Fruit fly (Drosophila melanogaster): Measurements from ENCODE around the gene CG7377.

Gene CG7377

dm6 chr3L:11587720-11588580 lies 1.5 kb upstream of the CG7377 start, which contains the start of gene rt:
rt (minus strand) TSS chr3L:11587770.
- peak; percentile 27 for TF ChIP-seq CG17801 (GFP tag; optimal IDR thresholded peaks at IDR 0.05; ENCODE audit: partially characterized antibody)

DNA sequence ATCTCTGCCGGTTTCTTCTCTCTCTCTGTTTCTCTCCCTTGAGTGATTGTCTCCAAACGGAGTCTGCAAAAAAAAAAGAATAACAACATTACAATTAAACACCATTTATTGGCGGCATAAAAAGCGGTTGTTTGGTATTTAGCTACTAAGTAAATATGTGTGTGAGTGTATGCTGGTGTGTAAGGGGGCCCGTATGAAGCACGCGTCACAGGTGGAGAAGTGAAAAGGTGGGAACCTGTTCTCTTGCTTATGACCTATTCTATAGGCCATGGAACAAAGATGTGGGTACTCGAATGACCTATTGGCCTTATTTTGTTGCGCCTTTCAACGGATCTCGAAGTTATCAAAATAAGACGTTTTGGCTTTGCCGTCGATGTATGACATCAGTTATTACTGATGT lies 901 bp upstream of the CG7377 start:
- no peak for TF ChIP-seq CG17801 (GFP tag; optimal IDR thresholded peaks at IDR 0.05; ENCODE audit: partially characterized antibody)

DNA sequence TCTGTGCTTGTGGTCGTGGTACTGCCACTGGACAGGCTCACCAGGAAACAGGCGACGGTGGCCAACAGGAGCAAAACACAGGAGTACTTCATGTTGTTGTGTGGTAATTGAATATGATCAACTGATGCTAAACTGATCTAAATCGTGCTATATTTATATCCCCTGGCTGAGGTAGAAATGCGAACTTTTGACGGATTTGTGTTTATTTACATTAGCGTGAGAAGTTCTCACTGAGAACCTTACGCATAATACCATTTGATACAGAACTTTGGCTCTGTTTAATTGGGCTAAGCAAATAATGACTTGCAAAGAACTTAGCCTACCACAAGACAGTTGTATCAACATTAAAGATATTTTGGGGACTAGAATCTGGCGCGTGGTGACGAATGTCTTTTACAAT lies 1.6 kb downstream of the CG7377 start, which contains the start of gene CG33268:
TSS of gene CG33268 (minus strand) at position 101 of the 400 bp plus-strand sequence.
- no peak for TF ChIP-seq CG17801 (GFP tag; optimal IDR thresholded peaks at IDR 0.05; ENCODE audit: partially characterized antibody)

- no peak for TF ChIP-seq CG17801 (GFP tag; optimal IDR thresholded peaks at IDR 0.05; ENCODE audit: partially characterized antibody)
Observed at dm6 chr3L:11591803-11592202, 2.3 kb downstream of the CG7377 start.

- TF ChIP-seq CG17801 (GFP tag; optimal IDR thresholded peaks at IDR 0.05; ENCODE audit: partially characterized antibody) = no peak
Observed at dm6 chr3L:11593778-11594177, 4.3 kb downstream of the CG7377 start.

DNA sequence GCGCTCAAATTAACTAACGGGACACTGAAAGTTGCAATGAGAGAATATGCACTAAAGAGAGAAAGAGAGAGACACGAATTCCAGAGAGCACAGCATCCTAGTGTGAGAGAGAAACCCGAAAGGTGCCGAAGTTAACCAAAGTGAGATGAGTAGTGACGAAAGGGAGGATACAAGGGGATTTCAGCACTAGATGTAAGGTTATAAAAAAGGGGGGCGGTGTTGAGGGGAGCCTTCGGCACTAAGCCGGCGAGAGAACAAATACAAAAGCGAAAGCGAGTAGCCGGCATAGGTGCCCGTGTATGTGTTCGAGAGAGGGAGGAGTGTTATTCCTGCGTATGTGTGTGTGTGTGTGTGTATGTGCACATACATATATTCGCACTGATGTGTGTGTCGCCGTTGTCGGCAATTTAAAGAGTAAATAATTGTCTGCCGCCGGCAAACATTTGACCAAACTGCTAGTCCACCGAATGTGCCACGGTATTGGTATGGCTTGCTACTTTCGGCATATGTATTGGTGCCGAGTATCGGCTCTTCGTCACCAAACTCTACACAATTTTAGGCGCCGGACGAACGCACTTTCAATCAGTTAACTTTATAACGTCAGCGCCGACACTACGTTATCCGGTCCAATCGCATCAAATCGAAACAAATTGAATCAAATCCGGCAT lies 7.2 kb downstream of the CG7377 start, which contains the start of gene CG7368:
TSS of gene CG7368 (plus strand) at position 618 of the 668 bp plus-strand sequence.
- no peak for TF ChIP-seq CG17801 (GFP tag; optimal IDR thresholded peaks at IDR 0.05; ENCODE audit: partially characterized antibody)

DNA sequence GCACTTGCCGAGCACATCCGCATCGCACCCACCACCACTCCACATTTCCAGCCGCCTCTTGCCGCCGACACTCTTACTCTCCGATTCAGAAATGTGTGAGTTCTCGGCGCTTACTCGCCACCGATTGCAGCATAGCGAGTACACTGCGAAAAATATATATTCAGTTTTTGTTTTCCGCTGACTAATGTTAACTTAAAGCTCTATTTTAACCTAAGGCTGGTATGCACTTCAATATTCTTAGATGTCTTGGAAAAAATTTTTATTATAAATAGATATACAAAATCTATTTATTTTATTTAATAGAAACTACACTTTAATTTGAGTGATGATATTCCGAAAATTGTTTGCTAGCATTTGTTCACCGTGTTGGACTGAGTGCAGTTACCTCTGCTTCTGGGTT lies 9.8 kb downstream of the CG7377 start:
- TF ChIP-seq CG17801 (GFP tag; optimal IDR thresholded peaks at IDR 0.05; ENCODE audit: partially characterized antibody) = no peak

DNA sequence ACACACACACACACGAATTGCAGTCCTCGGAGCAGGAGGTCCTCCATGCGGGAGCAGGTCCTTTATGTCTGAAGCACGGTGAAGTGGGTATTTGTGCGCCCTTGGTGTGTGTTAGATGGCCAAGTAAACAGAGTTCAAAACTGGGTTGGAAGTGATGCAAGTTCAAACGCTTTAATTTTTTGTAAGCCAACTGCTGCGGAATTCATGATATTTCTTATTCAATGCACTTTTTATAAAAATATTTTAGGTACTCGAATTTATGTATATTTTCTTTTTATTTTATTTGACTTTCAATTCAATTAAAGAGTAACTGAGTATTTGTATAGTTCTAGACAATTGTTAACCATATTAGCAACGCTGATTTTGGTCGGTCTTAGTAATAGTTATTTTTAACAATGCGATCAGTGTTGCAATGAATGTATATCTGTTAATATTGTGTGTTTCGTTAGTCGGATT lies 10.5 kb downstream of the CG7377 start, which contains the start of the genes CG14137 and CG46394:
TSS of gene CG14137 (minus strand) at position 101 of the 456 bp plus-strand sequence.
TSS of gene CG46394 (plus strand) at position 406 of the 456 bp plus-strand sequence.
- no peak for TF ChIP-seq CG17801 (GFP tag; optimal IDR thresholded peaks at IDR 0.05; ENCODE audit: partially characterized antibody)

- no peak for TF ChIP-seq CG17801 (GFP tag; optimal IDR thresholded peaks at IDR 0.05; ENCODE audit: partially characterized antibody)
Observed at dm6 chr3L:11601133-11601532, 11.6 kb downstream of the CG7377 start.

DNA sequence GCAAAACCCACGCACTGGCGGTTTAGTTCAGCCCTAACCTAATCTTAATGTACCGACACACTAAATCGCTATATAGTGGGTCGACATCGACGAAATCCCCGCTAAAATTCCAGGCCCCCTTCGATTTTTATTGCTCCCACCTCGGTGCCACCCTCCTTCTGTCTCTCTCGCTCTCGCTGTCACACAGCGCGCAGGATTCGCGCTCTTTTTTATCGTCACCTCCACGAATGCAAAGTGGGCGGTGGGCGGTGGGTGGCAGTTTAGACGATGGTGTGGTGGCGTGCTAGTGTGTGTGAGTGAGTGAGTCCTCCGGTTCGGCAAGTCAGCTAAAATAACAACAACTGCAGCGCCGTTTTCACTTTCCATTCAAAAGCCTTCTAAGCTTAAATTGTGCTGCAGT lies 12.5 kb downstream of the CG7377 start:
- no peak for TF ChIP-seq CG17801 (GFP tag; optimal IDR thresholded peaks at IDR 0.05; ENCODE audit: partially characterized antibody)

dm6 chr3L:11604227-11604626 lies 14.7 kb downstream of the CG7377 start:
- TF ChIP-seq CG17801 (GFP tag; optimal IDR thresholded peaks at IDR 0.05; ENCODE audit: partially characterized antibody) = no peak

- no peak for TF ChIP-seq CG17801 (GFP tag; optimal IDR thresholded peaks at IDR 0.05; ENCODE audit: partially characterized antibody)
Observed at dm6 chr3L:11609153-11609809, 19.8 kb downstream of the CG7377 start, which contains the start of gene Duba. Duba (minus strand) TSS chr3L:11609465.

DNA sequence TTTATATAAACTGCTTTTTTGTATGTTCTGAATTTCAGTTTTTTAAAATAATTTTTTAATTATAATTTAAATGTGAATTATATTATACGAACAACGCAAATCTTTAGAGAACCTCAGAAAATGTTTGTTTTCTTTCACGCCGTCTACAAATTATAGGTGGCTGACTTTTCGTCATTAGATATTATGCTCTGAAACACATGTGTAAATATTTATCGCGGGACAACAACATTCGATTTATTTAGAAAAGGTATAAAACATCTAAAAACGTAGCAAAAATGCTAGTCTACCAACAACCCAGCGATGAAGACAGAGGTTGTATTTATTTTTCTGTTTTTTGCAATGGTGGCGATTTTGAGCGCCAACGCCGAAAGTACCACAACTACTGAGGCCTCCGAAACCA lies 20.3 kb downstream of the CG7377 start, which contains the start of gene CG42832:
TSS of gene CG42832 (plus strand) at position 301 of the 400 bp plus-strand sequence.
- no peak for TF ChIP-seq CG17801 (GFP tag; optimal IDR thresholded peaks at IDR 0.05; ENCODE audit: partially characterized antibody)

DNA sequence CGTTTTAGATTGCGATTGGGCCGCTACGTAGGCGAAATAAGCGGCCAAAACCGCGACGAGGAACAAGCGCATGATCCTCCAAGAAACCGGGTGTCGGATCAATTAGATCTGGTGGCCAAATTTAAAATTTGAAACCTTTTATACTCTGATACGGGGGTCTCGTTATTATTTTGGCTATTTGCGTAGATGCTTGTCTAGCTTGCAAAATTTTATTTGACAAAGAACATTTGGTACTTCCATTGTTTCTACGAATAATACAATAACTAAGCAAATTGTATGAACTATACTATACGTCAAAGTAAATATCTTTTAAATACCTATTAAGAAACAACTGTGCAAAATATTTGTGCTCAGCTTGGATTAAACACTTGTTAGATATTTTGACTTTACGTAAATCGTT lies 30.5 kb downstream of the CG7377 start, which contains the start of gene Muc68Ca:
TSS of gene Muc68Ca (minus strand) at position 101 of the 400 bp plus-strand sequence.
- no peak for TF ChIP-seq CG17801 (GFP tag; optimal IDR thresholded peaks at IDR 0.05; ENCODE audit: partially characterized antibody)

DNA sequence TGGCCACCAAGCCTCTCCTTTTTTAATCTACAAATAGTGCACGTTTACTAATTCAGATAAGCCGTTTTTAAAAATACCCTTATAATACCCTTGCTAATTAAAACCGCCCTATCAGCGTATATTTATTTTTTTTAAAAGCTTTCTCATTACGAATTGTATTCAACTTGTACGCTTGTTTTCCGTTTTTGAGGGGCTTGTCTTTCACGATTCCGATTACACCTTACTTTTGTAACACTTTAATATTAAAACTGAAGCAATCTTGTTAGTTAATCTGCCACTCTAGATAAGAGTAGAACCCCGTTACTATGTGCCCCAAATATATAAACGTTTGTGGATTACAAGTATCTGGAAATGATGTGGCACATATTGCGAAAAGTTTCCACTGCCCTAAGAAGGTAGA lies 33.3 kb downstream of the CG7377 start:
- TF ChIP-seq CG17801 (GFP tag; optimal IDR thresholded peaks at IDR 0.05; ENCODE audit: partially characterized antibody) = no peak

All from ovary, adult (tissue).